Worm (Caenorhabditis elegans) whole organism, young adult: Measurements from ENCODE around the gene W08E12.9.

Experiments used
- B0261.1 ChIP-seq: sonication (generic microtip); optimal IDR thresholded peaks from 2 replicates; lab custom pipeline; 2016; ENCODE audit warnings: mild to moderate bottlenecking, missing genetic modification characterization, moderate library complexity, missing compliant biosample characterization
- B0336.3 ChIP-seq: fragments of 200-800 bp; sonication (Bioruptor generic); IDR thresholded peaks from 2 replicates; pipeline ENCODE4 v1.3.6; 2022; ENCODE audit warnings: missing genetic modification characterization, missing compliant biosample characterization
- D2030.7 ChIP-seq: fragments of 200-800 bp; sonication (Bioruptor generic); IDR thresholded peaks from 2 replicates; pipeline ENCODE4 v1.3.6; 2022; ENCODE audit warnings: missing genetic modification reagents, missing genetic modification characterization, missing compliant biosample characterization
- F10E7.11 ChIP-seq: sonication (generic microtip); optimal IDR thresholded peaks from 2 replicates; lab custom pipeline; 2017; ENCODE audit warnings: mild to moderate bottlenecking, missing genetic modification characterization, moderate library complexity, missing compliant biosample characterization
- F49E8.2 ChIP-seq: sonication (generic microtip); optimal IDR thresholded peaks from 3 replicates; lab custom pipeline; 2017; ENCODE audit warnings: missing genetic modification characterization, mild to moderate bottlenecking, missing compliant biosample characterization, antibody characterized with exemption, moderate library complexity; ENCODE audit not compliant: insufficient read depth
- F52B5.7 ChIP-seq: sonication (generic microtip); optimal IDR thresholded peaks from 2 replicates; lab custom pipeline; 2016; ENCODE audit warnings: mild to moderate bottlenecking, missing genetic modification characterization, missing compliant biosample characterization
- F55B11.4 ChIP-seq: sonication (generic microtip); optimal IDR thresholded peaks from 2 replicates; lab custom pipeline; 2016; ENCODE audit warnings: missing compliant biosample characterization, missing genetic modification characterization, borderline replicate concordance; ENCODE audit not compliant: insufficient read depth
- F57A8.1 ChIP-seq: fragments of 200-800 bp; sonication (Bioruptor generic); optimal IDR thresholded peaks from 2 replicates; lab custom pipeline; 2018; ENCODE audit warnings: mild to moderate bottlenecking, missing genetic modification characterization, moderate library complexity, missing compliant biosample characterization
- K12H6.12 ChIP-seq: fragments of 200-800 bp; sonication (Bioruptor generic); optimal IDR thresholded peaks from 2 replicates; lab custom pipeline; 2018; ENCODE audit warnings: mild to moderate bottlenecking, missing genetic modification characterization, missing compliant biosample characterization
- T07F8.4 ChIP-seq: sonication (generic microtip); optimal IDR thresholded peaks from 2 replicates; lab custom pipeline; 2016; ENCODE audit warnings: mild to moderate bottlenecking, missing genetic modification characterization, moderate library complexity, missing compliant biosample characterization
- Y53F4B.3 ChIP-seq: fragments of 200-800 bp; sonication (Bioruptor generic); IDR thresholded peaks from 2 replicates; pipeline ENCODE4 v1.3.6; 2022; ENCODE audit warnings: missing genetic modification reagents, missing genetic modification characterization, missing compliant biosample characterization
- akir-1 ChIP-seq: fragments of 200-800 bp; sonication (Bioruptor generic); optimal IDR thresholded peaks from 2 replicates; lab custom pipeline; 2018; ENCODE audit warnings: mild to moderate bottlenecking, missing genetic modification characterization, moderate library complexity, missing compliant biosample characterization
- ceh-27 ChIP-seq: fragments of 200-800 bp; sonication (Bioruptor generic); optimal IDR thresholded peaks from 2 replicates; lab custom pipeline; 2018; ENCODE audit warnings: mild to moderate bottlenecking, missing genetic modification characterization, moderate library complexity, missing compliant biosample characterization
- ceh-40 ChIP-seq: fragments of 200-800 bp; sonication (Bioruptor generic); IDR thresholded peaks from 2 replicates; pipeline ENCODE4 v1.3.6; 2022; ENCODE audit warnings: missing genetic modification characterization, missing compliant biosample characterization
- dpl-1 ChIP-seq: fragments of 150-350 bp; optimal IDR thresholded peaks from 2 replicates; lab custom pipeline; 2014; ENCODE audit warnings: missing biosample characterization, missing genetic modification reagents, missing genetic modification characterization
- efl-1 ChIP-seq: fragments of 150-350 bp; optimal IDR thresholded peaks from 2 replicates; lab custom pipeline; 2014; ENCODE audit warnings: missing biosample characterization, missing genetic modification reagents, missing genetic modification characterization
- egl-18 ChIP-seq: fragments of 200-800 bp; sonication (Bioruptor generic); IDR thresholded peaks from 2 replicates; pipeline ENCODE4 v1.3.6; 2022; ENCODE audit warnings: missing genetic modification reagents, missing genetic modification characterization, missing compliant biosample characterization
- hmg-20 ChIP-seq: fragments of 200-800 bp; sonication (Bioruptor generic); IDR thresholded peaks from 2 replicates; pipeline ENCODE4 v1.3.6; 2022; ENCODE audit warnings: missing genetic modification reagents, missing genetic modification characterization, missing compliant biosample characterization
- hsf-1 ChIP-seq: fragments of 200-800 bp; sonication (Bioruptor generic); IDR thresholded peaks from 2 replicates; pipeline ENCODE4 v1.3.6; 2022; ENCODE audit warnings: missing genetic modification reagents, missing genetic modification characterization, missing compliant biosample characterization
- let-526 ChIP-seq: fragments of 200-800 bp; sonication (Bioruptor generic); IDR thresholded peaks from 2 replicates; pipeline ENCODE4 v1.3.6; 2022; ENCODE audit warnings: missing genetic modification reagents, missing genetic modification characterization, missing compliant biosample characterization
- lin-40 ChIP-seq: sonication (generic microtip); optimal IDR thresholded peaks from 2 replicates; lab custom pipeline; 2016; ENCODE audit warnings: missing genetic modification characterization, mild to moderate bottlenecking, missing compliant biosample characterization, missing genotype, missing genetic modification reagents
- lin-54 ChIP-seq: fragments of 200-800 bp; sonication (Bioruptor generic); optimal IDR thresholded peaks from 2 replicates; lab custom pipeline; 2018; ENCODE audit warnings: mild to moderate bottlenecking, missing genetic modification characterization, missing compliant biosample characterization
- lir-1 ChIP-seq: fragments of 200-800 bp; sonication (Bioruptor generic); conservative IDR thresholded peaks from 2 replicates; pipeline ENCODE4 v1.3.6; 2022; ENCODE audit warnings: missing genetic modification reagents, missing genetic modification characterization, missing compliant biosample characterization
- mxl-1 ChIP-seq: sonication (generic microtip); optimal IDR thresholded peaks from 2 replicates; lab custom pipeline; 2016; ENCODE audit warnings: missing genetic modification characterization, missing compliant biosample characterization
- nfya-2 ChIP-seq: fragments of 200-800 bp; sonication (Bioruptor generic); IDR thresholded peaks from 2 replicates; pipeline ENCODE4 v1.3.6; 2022; ENCODE audit warnings: missing genetic modification reagents, missing genetic modification characterization, missing compliant biosample characterization
- nhr-120 ChIP-seq: fragments of 200-800 bp; sonication (Bioruptor generic); IDR thresholded peaks from 2 replicates; pipeline ENCODE4 v1.3.6; 2022; ENCODE audit warnings: missing genetic modification characterization, missing compliant biosample characterization
- nhr-179 ChIP-seq: sonication (generic microtip); optimal IDR thresholded peaks from 2 replicates; lab custom pipeline; 2016; ENCODE audit warnings: mild to moderate bottlenecking, missing genetic modification characterization, missing compliant biosample characterization
- pbrm-1 ChIP-seq: fragments of 200-800 bp; sonication (Bioruptor generic); IDR thresholded peaks from 2 replicates; pipeline ENCODE4 v1.3.6; 2022; ENCODE audit warnings: missing genetic modification reagents, missing genetic modification characterization, missing compliant biosample characterization
- sdz-38 ChIP-seq: sonication (generic microtip); optimal IDR thresholded peaks from 2 replicates; lab custom pipeline; 2016; ENCODE audit warnings: missing genotype, missing genetic modification characterization, missing compliant biosample characterization
- snpc-1.1 ChIP-seq: sonication (generic microtip); optimal IDR thresholded peaks from 2 replicates; lab custom pipeline; 2017; ENCODE audit warnings: missing genetic modification characterization, mild to moderate bottlenecking, missing compliant biosample characterization, antibody characterized with exemption, moderate library complexity, missing genotype, missing genetic modification reagents; ENCODE audit not compliant: insufficient read depth
- snpc-4 ChIP-seq, 5 experiments: fragments of 150-350 bp in 1 of 5; sonication (generic microtip) in 4 of 5; optimal IDR thresholded peaks; 2 replicates each; lab custom pipeline; 2014 to 2018; ENCODE audit warnings: missing genetic modification characterization in 5 of 5, missing biosample characterization in 3 of 5, antibody characterized with exemption in 2 of 5, mild to moderate bottlenecking in 2 of 5, missing compliant biosample characterization in 2 of 5, missing genotype in 2 of 5, moderate library complexity in 2 of 5, missing genetic modification reagents in 1 of 5
- xnd-1 ChIP-seq: sonication (generic microtip); optimal IDR thresholded peaks from 2 replicates; lab custom pipeline; 2016; ENCODE audit warnings: missing genotype, missing genetic modification reagents, missing genetic modification characterization, missing compliant biosample characterization
- zfh-2 ChIP-seq: fragments of 200-800 bp; sonication (Bioruptor generic); conservative IDR thresholded peaks from 2 replicates; pipeline ENCODE4 v1.3.6; 2022; ENCODE audit warnings: missing genetic modification reagents, missing genetic modification characterization, missing compliant biosample characterization
- ztf-28 ChIP-seq: fragments of 200-800 bp; sonication (Bioruptor generic); IDR thresholded peaks from 2 replicates; pipeline ENCODE4 v1.3.6; 2022; ENCODE audit warnings: missing genetic modification reagents, missing genetic modification characterization, missing compliant biosample characterization

Gene W08E12.9

DNA sequence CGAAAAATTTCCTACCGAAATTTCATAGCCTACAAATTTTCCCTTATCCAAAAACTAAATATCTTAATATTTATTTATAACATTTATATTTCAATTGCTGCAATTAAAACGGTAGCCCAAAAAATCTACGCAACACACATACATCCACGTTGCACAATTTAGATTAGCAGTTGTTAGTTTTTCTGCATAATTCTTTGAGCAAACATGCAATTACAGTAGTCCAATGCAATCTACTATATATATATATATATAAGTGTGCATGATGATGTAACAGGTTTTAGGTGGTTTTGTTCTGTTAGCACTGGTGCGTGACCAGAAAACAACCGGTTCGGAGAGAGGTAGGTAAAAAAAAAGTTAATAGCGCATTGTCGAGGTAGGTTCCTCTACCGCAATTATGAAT, 36.0 kb downstream of the W08E12.9 start:
- TF ChIP-seq lin-54 (GFP tag; lab: Kevin White, UChicago): no peak
- TF ChIP-seq nhr-179 (tag; lab: Kevin White, UChicago): no peak
- no peak for TF ChIP-seq B0261.1
- TF ChIP-seq let-526 (GFP tag; lab: Robert Waterston, UW): no peak
- TF ChIP-seq ceh-27 (GFP tag; lab: Kevin White, UChicago): no peak
- no peak for TF ChIP-seq F57A8.1 (GFP tag; lab: Kevin White, UChicago)
- TF ChIP-seq F55B11.4 (tag; lab: Kevin White, UChicago): no peak
- no peak for TF ChIP-seq ztf-28
- no peak for TF ChIP-seq snpc-1.1 (tag; lab: Kevin White, UChicago)
- TF ChIP-seq dpl-1: no peak
- no peak for TF ChIP-seq hmg-20 (GFP tag; lab: Robert Waterston, UW)
- no peak for TF ChIP-seq sdz-38 (tag; lab: Kevin White, UChicago)
- TF ChIP-seq Y53F4B.3 (GFP tag; lab: Robert Waterston, UW): no peak
- no peak for TF ChIP-seq nhr-120 (GFP tag; lab: Robert Waterston, UW)
- TF ChIP-seq pbrm-1 (GFP tag; lab: Robert Waterston, UW): no peak
- TF ChIP-seq B0336.3 (GFP tag; lab: Robert Waterston, UW): no peak
- TF ChIP-seq lir-1 (GFP tag; lab: Robert Waterston, UW): no peak
- TF ChIP-seq zfh-2 (GFP tag; lab: Robert Waterston, UW): no peak
- TF ChIP-seq efl-1 (GFP tag; lab: Kevin White, UChicago): no peak
- no peak for TF ChIP-seq F52B5.7

DNA sequence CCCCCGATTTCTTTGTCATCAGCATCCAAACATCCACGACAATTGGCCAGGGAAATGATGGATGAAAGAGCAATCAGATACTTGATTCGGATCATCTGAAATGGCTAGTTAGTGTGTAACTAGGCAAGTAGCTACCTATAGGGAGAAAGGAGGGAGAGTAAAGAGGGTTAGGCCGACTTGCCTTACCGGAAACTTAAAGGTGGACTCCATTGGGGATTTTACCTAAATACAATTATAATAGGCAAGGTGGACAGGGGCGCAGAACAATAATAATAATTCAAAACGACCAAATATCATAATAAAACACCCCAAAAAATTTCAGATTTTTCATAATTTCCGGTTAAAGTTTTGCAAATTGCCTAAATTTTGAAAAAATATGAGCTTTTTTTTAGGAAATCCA, 39.8 kb downstream of the W08E12.9 start, which contains the start of gene clec-173:
Gene clec-173, minus strand, starts transcription at position 101 of the 400 bp plus-strand sequence.
- TF ChIP-seq nfya-2 (no peak), T07F8.4 (no peak), K12H6.12 (no peak), akir-1 (GFP tag; lab: Kevin White, UChicago) (no peak), zfh-2 (GFP tag; lab: Robert Waterston, UW) (no peak), xnd-1 (tag; lab: Kevin White, UChicago) (no peak), egl-18 (GFP tag; lab: Robert Waterston, UW) (no peak), Y53F4B.3 (GFP tag; lab: Robert Waterston, UW) (no peak), ceh-40 (GFP tag; lab: Robert Waterston, UW) (no peak), hsf-1 (no peak), lin-40 (tag; lab: Kevin White, UChicago) (no peak), lin-54 (GFP tag; lab: Kevin White, UChicago) (no peak), D2030.7 (GFP tag; lab: Robert Waterston, UW) (no peak), ztf-28 (no peak), F49E8.2 (tag; lab: Kevin White, UChicago) (no peak), mxl-1 (tag; lab: Kevin White, UChicago) (no peak)

DNA sequence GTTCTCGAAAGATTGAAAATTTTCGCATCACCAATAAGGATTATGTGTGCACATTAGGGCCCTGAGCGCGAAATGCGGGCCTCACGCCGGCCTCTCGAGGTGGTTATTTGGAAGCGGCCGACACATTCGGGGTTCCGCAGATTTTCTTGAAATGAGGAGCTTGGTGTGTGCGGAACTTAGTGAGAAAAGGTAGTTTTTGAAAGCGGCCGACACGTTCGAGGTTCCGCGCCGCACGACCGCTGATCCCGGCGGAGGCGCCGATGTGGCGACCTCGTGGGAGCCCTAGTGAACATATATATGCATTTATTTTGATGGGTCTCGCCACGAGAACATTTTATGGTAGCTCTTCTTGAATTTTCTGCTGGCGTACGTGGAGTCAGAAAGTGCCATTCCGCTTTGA, 40.5 kb downstream of the W08E12.9 start:
- TF ChIP-seq D2030.7 (GFP tag; lab: Robert Waterston, UW) (no peak), snpc-1.1 (tag; lab: Kevin White, UChicago) (no peak), ztf-28 (no peak), snpc-4 (GFP tag; optimal IDR thresholded peaks at IDR 0.05; lab: Kevin White, UChicago) (no peak), snpc-4 (tag; optimal IDR thresholded peaks at IDR 0.05; lab: Kevin White, UChicago) (peak in 3 of 4 experiments; percentile 25 to 79 (median 30)), zfh-2 (GFP tag; lab: Robert Waterston, UW) (peak; percentile 64), F10E7.11 (tag; lab: Kevin White, UChicago) (no peak)
- TF ChIP-seq, all 124 proteins: peak for 2
